Worm (Caenorhabditis elegans): ENCODE measurements around the gene F59B2.13.

Gene F59B2.13

ce11 chrIII:9035037-9035436 is 8.2 kb upstream of the F59B2.13 start:
- no peak for TF ChIP-seq nhr-77 (tag; optimal IDR thresholded peaks at IDR 0.05)
- peak; percentile 89 for TF ChIP-seq elt-2 (tag; optimal IDR thresholded peaks at IDR 0.05)
- TF ChIP-seq pqm-1 (tag; optimal IDR thresholded peaks at IDR 0.05) = peak; percentile 62

- peak; percentile 51 for TF ChIP-seq jun-1 (tag; optimal IDR thresholded peaks at IDR 0.05)
- TF ChIP-seq nhr-76 (tag; optimal IDR thresholded peaks at IDR 0.05) = no peak
- no peak for TF ChIP-seq hmg-11 (tag; optimal IDR thresholded peaks at IDR 0.05)
- TF ChIP-seq nhr-11 (tag; optimal IDR thresholded peaks at IDR 0.05) = no peak
- TF ChIP-seq elt-3 (tag; optimal IDR thresholded peaks at IDR 0.05) = no peak
- TF ChIP-seq unc-62 (GFP tag; optimal IDR thresholded peaks at IDR 0.05) = no peak
- TF ChIP-seq ceh-82 (tag; optimal IDR thresholded peaks at IDR 0.05) = no peak
- no peak for TF ChIP-seq aly-2 (tag; optimal IDR thresholded peaks at IDR 0.05)
- no peak for TF ChIP-seq fos-1 (tag; optimal IDR thresholded peaks at IDR 0.05)
- TF ChIP-seq pqm-1 (tag; optimal IDR thresholded peaks at IDR 0.05) = no peak
- TF ChIP-seq R02D3.7 (tag; optimal IDR thresholded peaks at IDR 0.05) = no peak
- TF ChIP-seq zag-1 (tag; optimal IDR thresholded peaks at IDR 0.05) = no peak
- peak; percentile 57 for TF ChIP-seq elt-2 (tag; optimal IDR thresholded peaks at IDR 0.05)
- no peak for TF ChIP-seq fkh-10 (GFP tag; optimal IDR thresholded peaks at IDR 0.05)
- peak; percentile 10 for TF ChIP-seq pha-4 (tag; optimal IDR thresholded peaks at IDR 0.05)
These were observed 7.3 kb upstream of the F59B2.13 start for ce11 chrIII:9034133-9034532.

- TF ChIP-seq mml-1 (tag; optimal IDR thresholded peaks at IDR 0.05) (no peak), pqm-1 (tag; optimal IDR thresholded peaks at IDR 0.05) (peak; percentile 11), eor-1 (tag; optimal IDR thresholded peaks at IDR 0.05) (no peak), elt-2 (tag; optimal IDR thresholded peaks at IDR 0.05) (peak; percentile 60), R02D3.7 (tag; optimal IDR thresholded peaks at IDR 0.05) (no peak), egl-27 (tag; optimal IDR thresholded peaks at IDR 0.05) (no peak)
These were observed 4.0 kb upstream of the F59B2.13 start for ce11 chrIII:9030818-9031217.

ce11 chrIII:9023601-9024000 is 3.2 kb downstream of the F59B2.13 start:
- TF ChIP-seq fkh-10 (GFP tag; optimal IDR thresholded peaks at IDR 0.05) (no peak), elt-2 (tag; optimal IDR thresholded peaks at IDR 0.05) (no peak), nhr-11 (tag; optimal IDR thresholded peaks at IDR 0.05) (no peak), ceh-28 (tag; optimal IDR thresholded peaks at IDR 0.05) (no peak), R02D3.7 (tag; optimal IDR thresholded peaks at IDR 0.05) (no peak), ZK546.5 (tag; optimal IDR thresholded peaks at IDR 0.05) (no peak), ztf-11 (tag; optimal IDR thresholded peaks at IDR 0.05) (no peak), snpc-4 (tag; optimal IDR thresholded peaks at IDR 0.05) (no peak)

- TF ChIP-seq aly-2 (tag; optimal IDR thresholded peaks at IDR 0.05) (no peak), hmg-11 (tag; optimal IDR thresholded peaks at IDR 0.05) (no peak)
These were observed 4.3 kb downstream of the F59B2.13 start, which contains the start of gene F59B2.14 for ce11 chrIII:9022535-9022934. F59B2.14 (minus strand) TSS chrIII:9022635.

- TF ChIP-seq lin-15B (tag; optimal IDR thresholded peaks at IDR 0.05) = no peak
- no peak for TF ChIP-seq mdl-1 (tag; optimal IDR thresholded peaks at IDR 0.05)
- no peak for TF ChIP-seq nhr-76 (tag; optimal IDR thresholded peaks at IDR 0.05)
- no peak for TF ChIP-seq ztf-4 (tag; optimal IDR thresholded peaks at IDR 0.05)
- TF ChIP-seq ceh-16 (tag; optimal IDR thresholded peaks at IDR 0.05) = no peak
- TF ChIP-seq unc-39 (tag; optimal IDR thresholded peaks at IDR 0.05) = no peak
- TF ChIP-seq snpc-4 (tag; optimal IDR thresholded peaks at IDR 0.05) = no peak
- TF ChIP-seq nhr-12 (tag; optimal IDR thresholded peaks at IDR 0.05) = no peak
- TF ChIP-seq ZK546.5 (tag; optimal IDR thresholded peaks at IDR 0.05) = no peak
- no peak for TF ChIP-seq ceh-9 (tag; optimal IDR thresholded peaks at IDR 0.05)
- TF ChIP-seq nhr-43 (tag; optimal IDR thresholded peaks at IDR 0.05; ENCODE audit: poor library complexity, severe bottlenecking) = no peak
- no peak for TF ChIP-seq fkh-2 (tag; optimal IDR thresholded peaks at IDR 0.05)
- no peak for TF ChIP-seq elt-3 (tag; optimal IDR thresholded peaks at IDR 0.05)
- no peak for TF ChIP-seq ama-1 (optimal IDR thresholded peaks at IDR 0.05)
- no peak for TF ChIP-seq nhr-25 (tag; optimal IDR thresholded peaks at IDR 0.05)
- TF ChIP-seq nhr-11 (tag; optimal IDR thresholded peaks at IDR 0.05) = no peak
- TF ChIP-seq nhr-237 (tag; optimal IDR thresholded peaks at IDR 0.05) = no peak
These were observed 9.6 kb downstream of the F59B2.13 start, which contains the start of gene F59B2.12 for ce11 chrIII:9017181-9017651. F59B2.12 (plus strand) TSS chrIII:9017601.

All from whole organism, L3 larva.